Worm (Caenorhabditis elegans): Measurements from ENCODE around the gene fbxa-90.
A peak's percentile ranks its signal among the peaks of the same experiment; 100 is the strongest.

Gene fbxa-90

ce11 chrV:16972134-16972533 is 5.5 kb downstream of the fbxa-90 start, which contains the start of gene srh-119:
srh-119 (plus strand) TSS chrV:16972434.
- no peak for TF ChIP-seq ztf-11 (tag; optimal IDR thresholded peaks at IDR 0.05)
- no peak for TF ChIP-seq mdt-29 (GFP tag; IDR thresholded peaks at IDR 0.05)
- TF ChIP-seq R02D3.7 (tag; optimal IDR thresholded peaks at IDR 0.05) = no peak
- no peak for TF ChIP-seq cey-2 (tag; optimal IDR thresholded peaks at IDR 0.05; ENCODE audit: borderline replicate concordance, insufficient read depth)
- no peak for TF ChIP-seq skn-1 (tag; optimal IDR thresholded peaks at IDR 0.05)
- TF ChIP-seq nhr-6 (tag; optimal IDR thresholded peaks at IDR 0.05) = no peak
- no peak for TF ChIP-seq spr-3 (GFP tag; optimal IDR thresholded peaks at IDR 0.05)
- no peak for TF ChIP-seq lin-29 (GFP tag; IDR thresholded peaks at IDR 0.05)
- no peak for TF ChIP-seq gei-8 (GFP tag; optimal IDR thresholded peaks at IDR 0.05)
- TF ChIP-seq D1046.2 (GFP tag; IDR thresholded peaks at IDR 0.05) = no peak
- TF ChIP-seq php-3 (GFP tag; IDR thresholded peaks at IDR 0.05) = no peak
- no peak for TF ChIP-seq Y48G9A.11 (GFP tag; IDR thresholded peaks at IDR 0.05)
- no peak for TF ChIP-seq rbr-2 (tag; optimal IDR thresholded peaks at IDR 0.05)
- no peak for TF ChIP-seq ZK546.5 (tag; optimal IDR thresholded peaks at IDR 0.05)
- no peak for TF ChIP-seq arid-1 (GFP tag; conservative IDR thresholded peaks at IDR 0.05)
- no peak for TF ChIP-seq saeg-2 (GFP tag; IDR thresholded peaks at IDR 0.05)
- TF ChIP-seq T20F7.1 (GFP tag; optimal IDR thresholded peaks at IDR 0.05) = no peak
- TF ChIP-seq daf-19 (GFP tag; conservative IDR thresholded peaks at IDR 0.05) = no peak

- peak in 1 of 2 experiments; percentile 91 for TF ChIP-seq unc-62 (GFP tag; optimal IDR thresholded peaks at IDR 0.05 in 1 of 2)
- no peak for TF ChIP-seq unc-62 (tag; optimal IDR thresholded peaks at IDR 0.05)
- TF ChIP-seq daf-19 (GFP tag; conservative IDR thresholded peaks at IDR 0.05) = no peak
Measured at ce11 chrV:16973338-16973737, 6.7 kb downstream of the fbxa-90 start.

ce11 chrV:16974919-16975318 is 8.3 kb downstream of the fbxa-90 start, which contains the start of gene srx-54:
srx-54 (plus strand) TSS chrV:16975219.
- TF ChIP-seq F49E8.2 (tag; optimal IDR thresholded peaks at IDR 0.05; ENCODE audit: borderline replicate concordance) (no peak), nhr-102 (tag; optimal IDR thresholded peaks at IDR 0.05) (no peak), pha-4 (GFP tag; IDR thresholded peaks at IDR 0.05) (no peak), pha-4 (tag; optimal IDR thresholded peaks at IDR 0.05) (no peak), lin-13 (GFP tag; optimal IDR thresholded peaks at IDR 0.05) (no peak), madf-9 (GFP tag; conservative IDR thresholded peaks at IDR 0.05) (no peak), Y75B8A.6 (GFP tag; IDR thresholded peaks at IDR 0.05) (no peak), daf-12 (tag; optimal IDR thresholded peaks at IDR 0.05) (no peak), zfp-3 (GFP tag; conservative IDR thresholded peaks at IDR 0.05) (no peak), arid-1 (GFP tag; conservative IDR thresholded peaks at IDR 0.05) (no peak), mdl-1 (tag; optimal IDR thresholded peaks at IDR 0.05) (no peak), F37D6.2 (tag; optimal IDR thresholded peaks at IDR 0.05) (no peak), lin-15B (tag; optimal IDR thresholded peaks at IDR 0.05) (no peak), unc-62 (GFP tag; optimal IDR thresholded peaks at IDR 0.05 in 1 of 2) (no peak), unc-62 (tag; optimal IDR thresholded peaks at IDR 0.05) (no peak), vab-7 (GFP tag; IDR thresholded peaks at IDR 0.05) (no peak), nhr-42 (GFP tag; IDR thresholded peaks at IDR 0.05) (no peak), daf-8 (GFP tag; IDR thresholded peaks at IDR 0.05) (no peak), tra-1 (GFP tag; IDR thresholded peaks at IDR 0.05) (no peak), zip-11 (GFP tag; IDR thresholded peaks at IDR 0.05) (no peak), Y5F2A.4 (GFP tag; optimal IDR thresholded peaks at IDR 0.05) (no peak)

ce11 chrV:16980368-16980767 is 13.8 kb downstream of the fbxa-90 start, which contains the start of gene srz-54:
srz-54 (plus strand) TSS chrV:16980668.
- TF ChIP-seq mes-2 (tag; optimal IDR thresholded peaks at IDR 0.05; ENCODE audit: poor library complexity, severe bottlenecking) = no peak
- TF ChIP-seq nhr-76 (tag; optimal IDR thresholded peaks at IDR 0.05) = no peak
